Worm (Caenorhabditis elegans) whole organism, late embryonic: ENCODE data around the gene rfc-2.
A peak's percentile ranks its signal among the peaks of the same experiment; 100 is the strongest.

Source experiments
- F13H6.1 ChIP-seq: sonication (generic microtip); optimal IDR thresholded peaks from 2 replicates; lab custom pipeline; 2016; ENCODE audit warnings: missing genetic modification characterization, missing compliant biosample characterization
- K09A11.1 ChIP-seq: sonication (generic microtip); optimal IDR thresholded peaks from 2 replicates; lab custom pipeline; 2017; ENCODE audit warnings: antibody characterized with exemption, mild to moderate bottlenecking, missing genetic modification characterization, missing compliant biosample characterization; ENCODE audit not compliant: insufficient read depth
- Y22D7AL.16 ChIP-seq: sonication (generic microtip); optimal IDR thresholded peaks from 2 replicates; lab custom pipeline; 2016; ENCODE audit warnings: missing genetic modification characterization, missing compliant biosample characterization
- ahr-1 ChIP-seq: sonication (generic microtip); optimal IDR thresholded peaks from 2 replicates; lab custom pipeline; 2016; ENCODE audit warnings: missing genetic modification characterization, missing compliant biosample characterization
- ama-1 ChIP-seq: fragments of 150-350 bp; optimal IDR thresholded peaks from 2 replicates; lab custom pipeline; 2014
- ceh-18 ChIP-seq: sonication (generic microtip); optimal IDR thresholded peaks from 2 replicates; lab custom pipeline; 2016; ENCODE audit warnings: missing genetic modification characterization, missing compliant biosample characterization
- ceh-45 ChIP-seq: fragments of 200-800 bp; sonication (Bioruptor generic); IDR thresholded peaks from 2 replicates; pipeline ENCODE4 v1.3.6; 2022; ENCODE audit warnings: missing genetic modification reagents, missing genetic modification characterization, missing compliant biosample characterization
- ceh-6 ChIP-seq: fragments of 200-800 bp; sonication (Bioruptor generic); optimal IDR thresholded peaks from 2 replicates; lab custom pipeline; 2018; ENCODE audit warnings: mild to moderate bottlenecking, missing genetic modification characterization, missing compliant biosample characterization
- ceh-9 ChIP-seq: sonication (generic microtip); optimal IDR thresholded peaks from 2 replicates; lab custom pipeline; 2016; ENCODE audit warnings: mild to moderate bottlenecking, missing genetic modification characterization, inconsistent platforms, missing compliant biosample characterization
- che-1 ChIP-seq: sonication (generic microtip); optimal IDR thresholded peaks from 2 replicates; lab custom pipeline; 2016; ENCODE audit warnings: mild to moderate bottlenecking, missing genetic modification characterization, missing compliant biosample characterization
- dve-1 ChIP-seq: sonication (generic microtip); optimal IDR thresholded peaks from 2 replicates; lab custom pipeline; 2017; ENCODE audit warnings: antibody characterized with exemption, mild to moderate bottlenecking, missing genetic modification characterization, missing compliant biosample characterization
- elt-2 ChIP-seq: sonication (generic microtip); optimal IDR thresholded peaks from 2 replicates; lab custom pipeline; 2016; ENCODE audit warnings: missing genetic modification reagents, missing genetic modification characterization, missing compliant biosample characterization
- elt-4 ChIP-seq: sonication (generic microtip); optimal IDR thresholded peaks from 2 replicates; lab custom pipeline; 2016; ENCODE audit warnings: missing genetic modification characterization, missing compliant biosample characterization
- ets-4 ChIP-seq: sonication (generic microtip); optimal IDR thresholded peaks from 2 replicates; lab custom pipeline; 2016; ENCODE audit warnings: missing genetic modification characterization, missing compliant biosample characterization
- hlh-13 ChIP-seq: fragments of 200-800 bp; sonication (Bioruptor generic); optimal IDR thresholded peaks from 2 replicates; lab custom pipeline; 2018; ENCODE audit warnings: mild to moderate bottlenecking, missing genetic modification characterization, missing compliant biosample characterization
- hlh-30 ChIP-seq: sonication (generic microtip); optimal IDR thresholded peaks from 2 replicates; lab custom pipeline; 2017; ENCODE audit warnings: antibody characterized with exemption, missing genetic modification characterization, missing compliant biosample characterization; ENCODE audit not compliant: insufficient read depth
- hlh-8 ChIP-seq: sonication (generic microtip); optimal IDR thresholded peaks from 2 replicates; lab custom pipeline; 2016; ENCODE audit warnings: missing genotype, missing genetic modification characterization, missing compliant biosample characterization
- lim-6 ChIP-seq: sonication (generic microtip); optimal IDR thresholded peaks from 2 replicates; lab custom pipeline; 2016; ENCODE audit warnings: missing genetic modification characterization, missing compliant biosample characterization
- lin-11 ChIP-seq: fragments of 200-800 bp; sonication (Bioruptor generic); optimal IDR thresholded peaks from 2 replicates; lab custom pipeline; 2018; ENCODE audit warnings: mild to moderate bottlenecking, missing genetic modification characterization, missing compliant biosample characterization
- nfya-1 ChIP-seq: sonication (generic microtip); optimal IDR thresholded peaks from 2 replicates; lab custom pipeline; 2017; ENCODE audit warnings: missing genetic modification characterization, mild to moderate bottlenecking, missing compliant biosample characterization, antibody characterized with exemption, moderate library complexity
- odd-2 ChIP-seq: sonication (generic microtip); optimal IDR thresholded peaks from 2 replicates; lab custom pipeline; 2017; ENCODE audit warnings: antibody characterized with exemption, mild to moderate bottlenecking, missing genetic modification characterization, missing compliant biosample characterization
- pag-3 ChIP-seq: sonication (generic microtip); optimal IDR thresholded peaks from 2 replicates; lab custom pipeline; 2016; ENCODE audit warnings: missing compliant biosample characterization, missing genetic modification characterization, borderline replicate concordance
- pqm-1 ChIP-seq: sonication (generic microtip); optimal IDR thresholded peaks from 2 replicates; lab custom pipeline; 2016; ENCODE audit warnings: missing genetic modification characterization, missing compliant biosample characterization
- ref-2 ChIP-seq: sonication (generic microtip); optimal IDR thresholded peaks from 2 replicates; lab custom pipeline; 2016; ENCODE audit warnings: missing genetic modification characterization, missing compliant biosample characterization
- rnt-1 ChIP-seq: sonication (generic microtip); optimal IDR thresholded peaks from 2 replicates; lab custom pipeline; 2016; ENCODE audit warnings: missing genetic modification characterization, missing compliant biosample characterization
- sdc-2 ChIP-seq: sonication (generic microtip); optimal IDR thresholded peaks from 2 replicates; lab custom pipeline; 2016; ENCODE audit warnings: missing genotype, missing genetic modification characterization, missing compliant biosample characterization
- sox-2 ChIP-seq: fragments of 200-800 bp; sonication (Bioruptor generic); IDR thresholded peaks from 2 replicates; pipeline ENCODE4 v1.3.6; 2022; ENCODE audit warnings: missing genetic modification reagents, missing genetic modification characterization, missing compliant biosample characterization
- ttx-3 ChIP-seq: sonication (generic microtip); optimal IDR thresholded peaks from 2 replicates; lab custom pipeline; 2016; ENCODE audit warnings: missing genetic modification reagents, missing genetic modification characterization, missing compliant biosample characterization
- unc-3 ChIP-seq, 2 experiments: fragments of 200-800 bp in 1 of 2; sonication (Bioruptor generic) in 1 of 2; sonication (generic microtip) in 1 of 2; conservative IDR thresholded peaks in 1 of 2; optimal IDR thresholded peaks in 1 of 2; 2 replicates each; pipeline versions ENCODE4 v1.3.6 to Lab custom; 2016 to 2022; ENCODE audit warnings: missing compliant biosample characterization in 2 of 2, missing genetic modification characterization in 2 of 2, missing genetic modification reagents in 1 of 2
- unc-86 ChIP-seq: sonication (generic microtip); optimal IDR thresholded peaks from 2 replicates; lab custom pipeline; 2016; ENCODE audit warnings: missing genetic modification characterization, missing compliant biosample characterization
- ztf-16 ChIP-seq: sonication (generic microtip); optimal IDR thresholded peaks from 2 replicates; lab custom pipeline; 2017; ENCODE audit warnings: missing genetic modification characterization, missing compliant biosample characterization

Gene rfc-2

DNA sequence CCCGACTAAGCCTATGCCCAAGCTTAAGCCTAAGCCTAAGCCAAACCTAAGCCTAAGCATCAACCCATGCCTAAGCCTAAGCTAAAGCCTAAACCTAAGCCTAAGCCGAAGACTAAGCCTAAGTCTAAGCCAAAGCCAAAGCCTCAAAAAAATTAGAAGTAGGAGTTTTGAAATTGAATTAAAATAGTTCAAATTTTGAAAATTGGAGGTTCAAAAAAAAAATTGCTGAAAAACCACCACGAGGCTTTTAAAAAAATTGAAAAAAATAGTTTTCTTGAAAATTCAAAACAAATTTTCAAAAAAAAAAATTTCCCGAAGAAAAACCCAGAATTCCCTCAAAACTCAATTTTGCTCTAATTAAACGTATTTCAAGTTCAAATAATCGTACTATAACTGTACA lies 19.9 kb downstream of the rfc-2 start:
- TF ChIP-seq ttx-3 (no peak), unc-3 (GFP tag; conservative IDR thresholded peaks at IDR 0.05; lab: Robert Waterston, UW) (no peak), unc-3 (tag; optimal IDR thresholded peaks at IDR 0.05; lab: Kevin White, UChicago) (no peak), ceh-18 (tag; lab: Kevin White, UChicago) (no peak), ceh-9 (tag; lab: Kevin White, UChicago) (no peak), pqm-1 (no peak), rnt-1 (tag; lab: Kevin White, UChicago) (no peak), che-1 (tag; lab: Kevin White, UChicago) (no peak), ama-1 (lab: Kevin White, UChicago) (no peak), ets-4 (tag; lab: Kevin White, UChicago) (no peak), sdc-2 (tag; lab: Kevin White, UChicago) (no peak)

DNA sequence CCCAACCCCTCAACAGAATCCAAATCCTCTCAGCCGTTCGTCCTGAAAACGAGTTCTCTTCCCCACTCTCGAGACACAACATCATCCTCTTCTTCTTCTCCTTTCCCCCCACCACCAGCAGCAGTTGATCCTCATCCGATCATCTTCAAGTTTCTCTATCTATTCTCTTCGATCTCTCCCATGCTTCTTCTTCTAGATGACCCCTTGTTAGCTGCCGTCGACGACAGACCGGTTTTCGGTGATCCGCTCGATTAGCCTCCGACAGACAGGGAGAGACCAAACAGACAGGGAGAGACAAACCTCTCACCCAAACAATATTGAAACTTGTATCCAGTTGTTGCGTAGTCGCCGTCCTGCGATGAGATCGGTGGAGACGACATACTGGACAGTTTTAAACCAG lies 24.2 kb downstream of the rfc-2 start:
- no peak for TF ChIP-seq pag-3 (tag; lab: Kevin White, UChicago)
- TF ChIP-seq rnt-1 (tag; lab: Kevin White, UChicago) = peak; percentile 3
- TF ChIP-seq F13H6.1 (tag; lab: Kevin White, UChicago) = peak; percentile 5
- no peak for TF ChIP-seq hlh-30 (tag; lab: Kevin White, UChicago)
- TF ChIP-seq odd-2 = no peak

DNA sequence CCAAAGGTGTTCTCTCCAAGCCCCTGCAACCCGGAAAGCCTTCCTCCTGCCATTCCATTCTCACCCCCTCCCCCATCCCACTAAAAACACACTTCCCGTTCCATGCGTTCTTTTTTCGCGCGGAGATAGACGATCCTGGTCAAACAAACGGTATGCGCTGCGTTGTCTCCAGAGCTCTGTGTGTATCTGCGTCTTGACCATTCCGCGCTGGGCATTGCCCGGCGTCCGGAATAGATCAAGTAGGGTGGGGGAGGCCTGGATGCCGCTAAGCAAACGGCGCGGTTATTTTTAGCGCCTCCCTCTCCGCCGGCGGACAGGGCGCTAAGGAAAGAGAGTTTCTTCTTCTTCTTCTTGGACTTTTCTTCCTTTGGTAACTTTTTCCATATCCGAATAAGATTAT lies 28.2 kb downstream of the rfc-2 start:
- TF ChIP-seq unc-86 (tag; lab: Kevin White, UChicago) (no peak), Y22D7AL.16 (no peak), elt-2 (tag; lab: Kevin White, UChicago) (no peak), ref-2 (tag; lab: Kevin White, UChicago) (no peak), pag-3 (tag; lab: Kevin White, UChicago) (no peak), che-1 (tag; lab: Kevin White, UChicago) (no peak), ceh-6 (GFP tag; lab: Kevin White, UChicago) (no peak), K09A11.1 (tag; lab: Kevin White, UChicago) (no peak), dve-1 (tag; lab: Kevin White, UChicago) (no peak), unc-3 (GFP tag; conservative IDR thresholded peaks at IDR 0.05; lab: Robert Waterston, UW) (no peak), unc-3 (tag; optimal IDR thresholded peaks at IDR 0.05; lab: Kevin White, UChicago) (no peak), hlh-30 (tag; lab: Kevin White, UChicago) (no peak), elt-4 (tag; lab: Kevin White, UChicago) (no peak), ztf-16 (no peak), lim-6 (tag; lab: Kevin White, UChicago) (no peak), ahr-1 (tag; lab: Kevin White, UChicago) (no peak), lin-11 (tag; lab: Kevin White, UChicago) (no peak), sox-2 (GFP tag; lab: Robert Waterston, UW) (no peak)

DNA sequence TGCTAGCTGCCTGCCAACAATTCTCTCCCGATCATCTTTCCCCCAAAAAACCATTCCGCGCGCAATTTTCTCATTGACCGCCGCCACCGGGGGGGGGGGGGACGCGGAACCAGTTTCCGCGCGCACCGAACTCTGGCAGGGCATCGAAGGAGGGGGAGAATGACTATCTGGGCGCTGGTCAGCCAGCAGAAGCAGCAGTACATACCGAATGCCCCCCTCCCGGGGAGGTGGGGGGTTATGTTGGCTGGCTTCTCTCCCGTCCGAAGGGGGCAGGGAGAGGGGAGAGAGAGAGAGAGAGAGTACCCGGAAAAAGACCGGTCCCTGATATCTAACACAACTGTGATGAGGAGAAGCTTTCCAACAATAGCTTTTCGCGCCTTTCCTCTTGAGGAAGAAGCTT lies 30.6 kb downstream of the rfc-2 start:
- TF ChIP-seq hlh-8 (no peak), unc-3 (GFP tag; conservative IDR thresholded peaks at IDR 0.05; lab: Robert Waterston, UW) (0 out of 2 replicates have a peak, but pooled peaks have one; percentile 4), unc-3 (tag; optimal IDR thresholded peaks at IDR 0.05; lab: Kevin White, UChicago) (no peak), hlh-13 (GFP tag; lab: Kevin White, UChicago) (peak; percentile 23), lim-6 (tag; lab: Kevin White, UChicago) (no peak), ceh-6 (GFP tag; lab: Kevin White, UChicago) (peak; percentile 41)

DNA sequence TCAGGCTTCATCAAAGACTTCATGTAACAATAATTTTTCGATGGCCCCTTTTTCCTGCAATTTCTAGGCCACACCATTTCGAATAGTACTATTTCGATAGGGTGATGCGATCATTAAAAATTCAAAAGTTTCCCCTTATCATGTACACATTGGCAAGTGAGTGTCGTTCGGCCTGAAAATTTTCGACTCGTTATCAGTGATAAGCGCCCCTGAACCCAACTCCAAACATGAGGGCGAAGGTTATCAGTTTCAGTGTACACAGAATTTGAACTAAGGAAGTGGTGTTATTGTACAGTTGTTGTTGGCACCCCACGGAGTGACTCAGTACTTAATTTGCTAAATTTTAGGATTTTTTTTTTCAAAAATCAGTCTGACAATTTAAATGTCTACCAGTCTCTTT lies 31.8 kb downstream of the rfc-2 start:
- TF ChIP-seq lin-11 (tag; lab: Kevin White, UChicago) (no peak), elt-2 (tag; lab: Kevin White, UChicago) (peak; percentile 92)

DNA sequence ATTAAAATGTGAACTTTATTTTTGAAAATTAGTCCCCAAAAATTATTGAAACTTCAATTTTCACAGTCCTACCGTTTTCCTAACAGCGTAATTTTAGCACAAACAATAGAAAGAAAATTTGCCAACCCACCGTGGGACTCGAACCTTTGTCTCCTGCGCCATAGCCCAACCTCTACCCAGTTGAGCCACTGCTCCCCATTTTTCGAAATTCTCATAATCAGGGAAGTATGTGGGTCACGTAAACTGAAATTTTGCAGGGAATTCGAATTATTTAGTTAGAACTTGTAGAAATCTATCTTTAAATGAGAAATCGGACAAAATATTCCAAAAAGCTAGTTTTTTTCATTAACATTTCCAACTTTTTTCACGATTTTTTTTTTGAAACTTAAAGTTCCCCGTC lies 33.2 kb downstream of the rfc-2 start:
- TF ChIP-seq sox-2 (GFP tag; lab: Robert Waterston, UW) = peak; percentile 6; the same call in 1 of the 2 replicates
- TF ChIP-seq nfya-1 (tag; lab: Kevin White, UChicago) = no peak
- TF ChIP-seq ceh-45 (GFP tag; lab: Robert Waterston, UW) = no peak
- no peak for TF ChIP-seq elt-2 (tag; lab: Kevin White, UChicago)
